Worm (Caenorhabditis elegans) whole organism, young adult: Measurements from ENCODE around the gene F53C3.11.

Experiments
- F10E7.11 ChIP-seq: sonication (generic microtip); optimal IDR thresholded peaks from 2 replicates; lab custom pipeline; 2017; ENCODE audit warnings: mild to moderate bottlenecking, missing genetic modification characterization, moderate library complexity, missing compliant biosample characterization
- Y67H2A.10 ChIP-seq: fragments of 200-800 bp; sonication (Bioruptor generic); conservative IDR thresholded peaks from 2 replicates; pipeline ENCODE4 v1.3.6; 2022; ENCODE audit warnings: missing genetic modification reagents, missing genetic modification characterization, missing compliant biosample characterization
- ama-1 ChIP-seq, 3 experiments: fragments of 150-350 bp in 1 of 3; sonication (generic microtip) in 2 of 3; optimal IDR thresholded peaks; 2 replicates each; lab custom pipeline; 2014 to 2018; ENCODE audit warnings: missing biosample characterization in 2 of 3, missing genetic modification characterization in 2 of 3, missing genetic modification reagents in 2 of 3
- ets-4 ChIP-seq: fragments of 200-800 bp; sonication (Bioruptor generic); optimal IDR thresholded peaks from 2 replicates; lab custom pipeline; 2018; ENCODE audit warnings: mild to moderate bottlenecking, missing genetic modification characterization, missing compliant biosample characterization
- him-1 ChIP-seq: sonication (generic microtip); optimal IDR thresholded peaks from 2 replicates; lab custom pipeline; 2016; ENCODE audit warnings: missing genotype, missing genetic modification reagents, missing genetic modification characterization, missing compliant biosample characterization
- hmg-20 ChIP-seq: fragments of 200-800 bp; sonication (Bioruptor generic); IDR thresholded peaks from 2 replicates; pipeline ENCODE4 v1.3.6; 2022; ENCODE audit warnings: missing genetic modification reagents, missing genetic modification characterization, missing compliant biosample characterization
- lin-54 ChIP-seq: fragments of 200-800 bp; sonication (Bioruptor generic); optimal IDR thresholded peaks from 2 replicates; lab custom pipeline; 2018; ENCODE audit warnings: mild to moderate bottlenecking, missing genetic modification characterization, missing compliant biosample characterization
- nhr-27 ChIP-seq: fragments of 200-800 bp; sonication (Bioruptor generic); optimal IDR thresholded peaks from 2 replicates; lab custom pipeline; 2018; ENCODE audit warnings: mild to moderate bottlenecking, missing genetic modification characterization, moderate library complexity, missing compliant biosample characterization
- pha-4 ChIP-seq: fragments of 150-350 bp; sonication (generic microtip); optimal IDR thresholded peaks from 2 replicates; lab custom pipeline; 2014; ENCODE audit warnings: missing biosample characterization, missing genetic modification reagents, missing genetic modification characterization
- sdz-38 ChIP-seq: sonication (generic microtip); optimal IDR thresholded peaks from 2 replicates; lab custom pipeline; 2016; ENCODE audit warnings: missing genotype, missing genetic modification characterization, missing compliant biosample characterization

DNA sequence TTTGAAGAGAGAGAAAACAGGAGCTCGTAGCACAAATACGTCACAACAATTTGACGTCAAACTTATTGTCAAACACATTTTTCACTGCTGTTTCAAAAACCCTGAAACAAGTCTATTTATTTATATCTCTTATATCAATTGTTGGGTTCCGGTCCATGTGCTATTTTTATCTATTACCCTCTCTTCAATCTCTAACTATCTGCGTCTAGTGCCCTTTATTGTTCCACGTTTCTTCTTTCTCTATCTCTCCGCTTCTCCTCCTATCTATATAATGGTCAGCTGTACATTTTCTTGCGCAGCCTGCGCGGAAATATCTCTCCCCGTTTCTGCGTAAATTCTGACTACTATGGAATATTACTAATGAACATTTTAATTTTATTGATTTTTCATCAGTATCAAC lies 9.6 kb downstream of the F53C3.11 start:
- TF ChIP-seq sdz-38 (tag; lab: Kevin White, UChicago) (no peak), F10E7.11 (tag; lab: Kevin White, UChicago) (no peak), nhr-27 (tag; lab: Kevin White, UChicago) (no peak), ets-4 (GFP tag; lab: Kevin White, UChicago) (no peak), pha-4 (tag; lab: Kevin White, UChicago) (no peak), hmg-20 (GFP tag; lab: Robert Waterston, UW) (no peak), Y67H2A.10 (GFP tag; lab: Robert Waterston, UW) (no peak), ama-1 (optimal IDR thresholded peaks at IDR 0.05; lab: Kevin White, UChicago) (no peak), ama-1 (GFP tag; optimal IDR thresholded peaks at IDR 0.05; lab: Kevin White, UChicago) (no peak), lin-54 (no peak), him-1 (tag; lab: Kevin White, UChicago) (no peak)
